Worm (Caenorhabditis elegans) whole organism, L1 larva: ENCODE results near the gene C24H11.2.

Source experiments
- C16A3.4 ChIP-seq: fragments of 150-350 bp; optimal IDR thresholded peaks from 2 replicates; lab custom pipeline; 2014; ENCODE audit warnings: missing biosample characterization, missing genetic modification characterization
- F16B12.6 ChIP-seq: fragments of 150-350 bp; optimal IDR thresholded peaks from 2 replicates; lab custom pipeline; 2014; ENCODE audit warnings: missing biosample characterization, missing genetic modification characterization
- aha-1 ChIP-seq: fragments of 150-350 bp; optimal IDR thresholded peaks from 2 replicates; lab custom pipeline; 2014; ENCODE audit warnings: missing biosample characterization, missing genetic modification characterization
- aly-2 ChIP-seq: fragments of 150-350 bp; optimal IDR thresholded peaks from 2 replicates; lab custom pipeline; 2014; ENCODE audit warnings: missing biosample characterization, missing genetic modification characterization
- ama-1 ChIP-seq: fragments of 150-350 bp; optimal IDR thresholded peaks from 2 replicates; lab custom pipeline; 2014
- blmp-1 ChIP-seq: fragments of 150-350 bp; optimal IDR thresholded peaks from 2 replicates; lab custom pipeline; 2014; ENCODE audit warnings: missing biosample characterization, missing genetic modification characterization
- ceh-63 ChIP-seq: fragments of 200-800 bp; sonication (Bioruptor generic); optimal IDR thresholded peaks from 2 replicates; lab custom pipeline; 2018; ENCODE audit warnings: mild to moderate bottlenecking, missing genetic modification characterization, missing compliant biosample characterization
- ceh-82 ChIP-seq, 3 experiments: fragments of 150-350 bp in 1 of 3; sonication (generic microtip) in 2 of 3; optimal IDR thresholded peaks; 2 replicates each; lab custom pipeline; 2014 to 2017; ENCODE audit warnings: missing biosample characterization in 3 of 3, missing genetic modification characterization in 3 of 3
- ceh-90 ChIP-seq: sonication (generic microtip); optimal IDR thresholded peaks from 2 replicates; lab custom pipeline; 2016; ENCODE audit warnings: missing genetic modification characterization, missing compliant biosample characterization
- dpl-1 ChIP-seq, 3 experiments: fragments of 150-350 bp in 2 of 3; sonication (generic microtip) in 1 of 3; optimal IDR thresholded peaks; 2 replicates each; lab custom pipeline; 2014 to 2017; ENCODE audit warnings: missing biosample characterization in 3 of 3, missing genetic modification characterization in 3 of 3, missing genetic modification reagents in 3 of 3
- dsc-1 ChIP-seq: sonication (generic microtip); optimal IDR thresholded peaks from 2 replicates; lab custom pipeline; 2016; ENCODE audit warnings: mild to moderate bottlenecking, missing genetic modification characterization, missing compliant biosample characterization
- efl-1 ChIP-seq, 4 experiments: fragments of 150-350 bp; optimal IDR thresholded peaks in 3 of 4; peaks in 1 of 4; 1 replicate in 1 of 4; 2 replicates in 3 of 4; lab custom pipeline; 2014; ENCODE audit warnings: missing biosample characterization in 2 of 4, missing genetic modification characterization in 2 of 4, missing genetic modification reagents in 2 of 4
- egl-13 ChIP-seq: sonication (generic microtip); optimal IDR thresholded peaks from 2 replicates; lab custom pipeline; 2016; ENCODE audit warnings: missing genotype, missing genetic modification reagents, missing genetic modification characterization, missing compliant biosample characterization
- elt-3 ChIP-seq, 6 experiments: fragments of 150-350 bp in 1 of 6; sonication (generic microtip); optimal IDR thresholded peaks; 2 replicates each; lab custom pipeline; 2017 to 2018; ENCODE audit warnings: missing biosample characterization in 6 of 6, missing genetic modification characterization in 6 of 6, inconsistent platforms in 1 of 6
- fkh-4 ChIP-seq: sonication (generic microtip); optimal IDR thresholded peaks from 2 replicates; lab custom pipeline; 2016; ENCODE audit warnings: missing compliant biosample characterization, missing genetic modification characterization, borderline replicate concordance
- fkh-8 ChIP-seq: sonication (generic microtip); optimal IDR thresholded peaks from 2 replicates; lab custom pipeline; 2016; ENCODE audit warnings: mild to moderate bottlenecking, missing genetic modification characterization, missing compliant biosample characterization
- fos-1 ChIP-seq: fragments of 150-350 bp; optimal IDR thresholded peaks from 2 replicates; lab custom pipeline; 2014; ENCODE audit warnings: missing biosample characterization, missing genetic modification characterization
- grh-1 ChIP-seq: fragments of 200-800 bp; sonication (Bioruptor generic); IDR thresholded peaks from 2 replicates; pipeline ENCODE4 v1.3.6; 2022; ENCODE audit warnings: missing genetic modification reagents, missing genetic modification characterization, missing compliant biosample characterization
- hlh-4 ChIP-seq: sonication (generic microtip); optimal IDR thresholded peaks from 2 replicates; lab custom pipeline; 2016; ENCODE audit warnings: mild to moderate bottlenecking, missing genetic modification characterization, missing compliant biosample characterization
- isw-1 ChIP-seq: fragments of 200-800 bp; sonication (Bioruptor generic); IDR thresholded peaks from 2 replicates; pipeline ENCODE4 v1.3.6; 2022; ENCODE audit warnings: missing genetic modification characterization, missing compliant biosample characterization
- lin-13 ChIP-seq: fragments of 150-350 bp; optimal IDR thresholded peaks from 2 replicates; lab custom pipeline; 2014; ENCODE audit warnings: missing biosample characterization, missing genetic modification reagents, missing genetic modification characterization
- lin-14 ChIP-seq: fragments of 200-800 bp; sonication (Bioruptor generic); optimal IDR thresholded peaks from 2 replicates; lab custom pipeline; 2018; ENCODE audit warnings: mild to moderate bottlenecking, missing genetic modification characterization, moderate library complexity, missing compliant biosample characterization
- lin-15B ChIP-seq: fragments of 150-350 bp; sonication (generic microtip); optimal IDR thresholded peaks from 3 replicates; lab custom pipeline; 2014; ENCODE audit warnings: missing biosample characterization, missing genetic modification characterization
- lin-35 ChIP-seq, 2 experiments: fragments of 150-350 bp; optimal IDR thresholded peaks; 2 replicates each; lab custom pipeline; 2014; ENCODE audit warnings: missing biosample characterization in 2 of 2, missing genetic modification characterization in 2 of 2, missing genetic modification reagents in 2 of 2
- lin-39 ChIP-seq: fragments of 150-350 bp; optimal IDR thresholded peaks from 2 replicates; lab custom pipeline; 2014; ENCODE audit warnings: missing biosample characterization, missing genetic modification reagents, missing genetic modification characterization
- lsy-2 ChIP-seq, 2 experiments: fragments of 150-350 bp; optimal IDR thresholded peaks; 2 replicates each; lab custom pipeline; 2014; ENCODE audit warnings: missing biosample characterization in 2 of 2, missing genetic modification characterization in 2 of 2
- mdl-1 ChIP-seq, 2 experiments: fragments of 150-350 bp; optimal IDR thresholded peaks; 2 replicates each; lab custom pipeline; 2014 to 2017; ENCODE audit warnings: missing biosample characterization in 2 of 2, missing genetic modification characterization in 2 of 2, inconsistent platforms in 1 of 2
- mep-1 ChIP-seq: fragments of 150-350 bp; optimal IDR thresholded peaks from 2 replicates; lab custom pipeline; 2014; ENCODE audit warnings: missing biosample characterization, missing genetic modification characterization
- nhr-20 ChIP-seq: sonication (generic microtip); optimal IDR thresholded peaks from 2 replicates; lab custom pipeline; 2016; ENCODE audit warnings: mild to moderate bottlenecking, missing genetic modification characterization, missing compliant biosample characterization
- nhr-237 ChIP-seq: fragments of 150-350 bp; optimal IDR thresholded peaks from 2 replicates; lab custom pipeline; 2014; ENCODE audit warnings: missing biosample characterization, missing genetic modification characterization
- nhr-47 ChIP-seq: sonication (generic microtip); optimal IDR thresholded peaks from 2 replicates; lab custom pipeline; 2016; ENCODE audit warnings: mild to moderate bottlenecking, missing genetic modification characterization, moderate library complexity, missing compliant biosample characterization
- nhr-71 ChIP-seq: sonication (generic microtip); optimal IDR thresholded peaks from 2 replicates; lab custom pipeline; 2016; ENCODE audit warnings: mild to moderate bottlenecking, missing genetic modification characterization, moderate library complexity, missing compliant biosample characterization
- nhr-77 ChIP-seq: fragments of 150-350 bp; optimal IDR thresholded peaks from 2 replicates; lab custom pipeline; 2014; ENCODE audit warnings: missing biosample characterization, missing genetic modification characterization
- nhr-90 ChIP-seq: sonication (generic microtip); optimal IDR thresholded peaks from 2 replicates; lab custom pipeline; 2016; ENCODE audit warnings: mild to moderate bottlenecking, missing genetic modification characterization, missing compliant biosample characterization; ENCODE audit not compliant: poor library complexity
- pqm-1 ChIP-seq: sonication (generic microtip); optimal IDR thresholded peaks from 3 replicates; lab custom pipeline; 2017; ENCODE audit warnings: missing biosample characterization, missing genetic modification characterization
- rnt-1 ChIP-seq: sonication (generic microtip); optimal IDR thresholded peaks from 2 replicates; lab custom pipeline; 2016; ENCODE audit warnings: mild to moderate bottlenecking, missing genetic modification characterization, moderate library complexity, missing compliant biosample characterization
- skn-1 ChIP-seq: fragments of 150-350 bp; optimal IDR thresholded peaks from 2 replicates; lab custom pipeline; 2014; ENCODE audit warnings: missing biosample characterization, missing genetic modification characterization
- snpc-4 ChIP-seq: fragments of 150-350 bp; optimal IDR thresholded peaks from 2 replicates; lab custom pipeline; 2014; ENCODE audit warnings: missing biosample characterization, missing genetic modification characterization
- snu-23 ChIP-seq: sonication (generic microtip); optimal IDR thresholded peaks from 2 replicates; lab custom pipeline; 2016; ENCODE audit warnings: missing genetic modification characterization, missing compliant biosample characterization
- swsn-7 ChIP-seq: sonication (generic microtip); optimal IDR thresholded peaks from 2 replicates; lab custom pipeline; 2016; ENCODE audit warnings: missing genetic modification characterization, missing compliant biosample characterization
- tbx-2 ChIP-seq: sonication (generic microtip); optimal IDR thresholded peaks from 2 replicates; lab custom pipeline; 2016; ENCODE audit warnings: missing genetic modification characterization, missing compliant biosample characterization
- unc-130 ChIP-seq: fragments of 150-350 bp; optimal IDR thresholded peaks from 2 replicates; lab custom pipeline; 2017; ENCODE audit warnings: missing biosample characterization, missing genetic modification characterization, inconsistent platforms
- unc-30 ChIP-seq: sonication (generic microtip); optimal IDR thresholded peaks from 2 replicates; lab custom pipeline; 2017; ENCODE audit warnings: missing biosample characterization, missing genetic modification characterization
- unc-86 ChIP-seq: sonication (generic microtip); optimal IDR thresholded peaks from 2 replicates; lab custom pipeline; 2016; ENCODE audit warnings: missing genetic modification characterization, missing compliant biosample characterization
- vab-15 ChIP-seq: sonication (generic microtip); optimal IDR thresholded peaks from 2 replicates; lab custom pipeline; 2017; ENCODE audit warnings: missing genotype, mild to moderate bottlenecking, missing genetic modification characterization, missing compliant biosample characterization
- xbp-1 ChIP-seq: sonication (generic microtip); optimal IDR thresholded peaks from 2 replicates; lab custom pipeline; 2016; ENCODE audit warnings: missing genetic modification characterization, missing compliant biosample characterization
- zip-4 ChIP-seq: fragments of 200-800 bp; sonication (Bioruptor generic); optimal IDR thresholded peaks from 2 replicates; lab custom pipeline; 2018; ENCODE audit warnings: mild to moderate bottlenecking, missing genetic modification characterization, moderate library complexity, missing compliant biosample characterization

Gene C24H11.2

ce11 chrIII:11825654-11826053 lies 33.5 kb upstream of the C24H11.2 start:
- TF ChIP-seq C16A3.4 (peak; percentile 82), pqm-1 (tag; lab: Kevin White, UChicago) (no peak), elt-3 (tag; optimal IDR thresholded peaks at IDR 0.05; lab: Kevin White, UChicago) (peak in 1 of 6 experiments; percentile 24), aly-2 (tag; lab: Kevin White, UChicago) (no peak), unc-30 (tag; lab: Kevin White, UChicago) (no peak), efl-1 (optimal IDR thresholded peaks at IDR 0.05; lab: Kevin White, UChicago) (peak; percentile 52 to 71), efl-1 (GFP tag; optimal IDR thresholded peaks at IDR 0.05 in 1 of 2; lab: Kevin White, UChicago) (peak; percentile 74 to 96), nhr-77 (tag; lab: Kevin White, UChicago) (peak; percentile 47), lin-35 (GFP tag; optimal IDR thresholded peaks at IDR 0.05; lab: Kevin White, UChicago) (peak; percentile 72 to 78), egl-13 (tag; lab: Kevin White, UChicago) (no peak), isw-1 (GFP tag; lab: Robert Waterston, UW) (peak; percentile 41; the same call in 1 of the 2 replicates), ama-1 (lab: Kevin White, UChicago) (no peak), lsy-2 (tag; optimal IDR thresholded peaks at IDR 0.05; lab: Kevin White, UChicago) (peak; percentile 61 to 90), grh-1 (GFP tag; lab: Robert Waterston, UW) (no peak), hlh-4 (tag; lab: Kevin White, UChicago) (no peak), dsc-1 (tag; lab: Kevin White, UChicago) (peak; percentile 55), tbx-2 (tag; lab: Kevin White, UChicago) (peak; percentile 64), snpc-4 (tag; lab: Kevin White, UChicago) (peak; percentile 42), mdl-1 (tag; optimal IDR thresholded peaks at IDR 0.05; lab: Kevin White, UChicago) (peak in 1 of 2 experiments; percentile 88), lin-15B (tag; lab: Kevin White, UChicago) (peak; percentile 76), nhr-47 (tag; lab: Kevin White, UChicago) (peak; percentile 56), zip-4 (no peak), vab-15 (tag; lab: Kevin White, UChicago) (peak; percentile 72), fkh-4 (tag; lab: Kevin White, UChicago) (no peak), unc-86 (tag; lab: Kevin White, UChicago) (peak; percentile 6), nhr-71 (tag; lab: Kevin White, UChicago) (peak; percentile 58), rnt-1 (tag; lab: Kevin White, UChicago) (peak; percentile 52), unc-130 (peak; percentile 84), nhr-20 (peak; percentile 30), nhr-90 (peak; percentile 16), fkh-8 (tag; lab: Kevin White, UChicago) (peak; percentile 75), ceh-63 (GFP tag; lab: Kevin White, UChicago) (no peak), aha-1 (tag; lab: Kevin White, UChicago) (no peak), skn-1 (tag; lab: Kevin White, UChicago) (peak; percentile 86), mep-1 (tag; lab: Kevin White, UChicago) (peak; percentile 49), fos-1 (tag; lab: Kevin White, UChicago) (peak; percentile 34), ceh-82 (tag; optimal IDR thresholded peaks at IDR 0.05; lab: Kevin White, UChicago) (peak; percentile 27 to 85 (median 32)), dpl-1 (GFP tag; optimal IDR thresholded peaks at IDR 0.05; lab: Kevin White, UChicago) (peak; percentile 33 to 76 (median 58)), lin-13 (GFP tag; lab: Kevin White, UChicago) (peak; percentile 40), snu-23 (peak; percentile 58), lin-39 (tag; lab: Kevin White, UChicago) (no peak), nhr-237 (no peak), xbp-1 (tag; lab: Kevin White, UChicago) (peak; percentile 47), F16B12.6 (peak; percentile 69), swsn-7 (tag; lab: Kevin White, UChicago) (peak; percentile 38), blmp-1 (tag; lab: Kevin White, UChicago) (peak; percentile 65), lin-14 (GFP tag; lab: Kevin White, UChicago) (peak; percentile 78), ceh-90 (tag; lab: Kevin White, UChicago) (no peak)
